Fruit fly (Drosophila melanogaster) whole organism, prepupa: ENCODE measurements around the gene Obp99b.

ENCODE experiments used
- CG11762 ChIP-seq: fragments of 200-800 bp; sonication (Bioruptor generic); optimal IDR thresholded peaks from 3 replicates; lab custom pipeline; 2016; ENCODE audit warnings: missing biosample characterization, missing genetic modification characterization; ENCODE audit not compliant: insufficient read depth
- CG6854 ChIP-seq: fragments of 200-800 bp; sonication (Bioruptor generic); optimal IDR thresholded peaks from 2 replicates; lab custom pipeline; 2017; ENCODE audit warnings: missing biosample characterization, mild to moderate bottlenecking, missing genetic modification characterization
- CG9139 ChIP-seq: fragments of 200-800 bp; sonication (Bioruptor generic); optimal IDR thresholded peaks from 3 replicates; lab custom pipeline; 2017; ENCODE audit warnings: missing biosample characterization, mild to moderate bottlenecking, missing genetic modification characterization
- Ets21C ChIP-seq: fragments of 200-800 bp; sonication (Bioruptor generic); optimal IDR thresholded peaks from 3 replicates; lab custom pipeline; 2016; ENCODE audit warnings: missing biosample characterization, missing genetic modification characterization
- Hr38 ChIP-seq: sonication (Bioruptor generic); optimal IDR thresholded peaks from 2 replicates; lab custom pipeline; 2016; ENCODE audit warnings: missing biosample characterization, missing genetic modification characterization
- Lpt ChIP-seq: fragments of 200-800 bp; sonication (Bioruptor generic); optimal IDR thresholded peaks from 3 replicates; lab custom pipeline; 2016; ENCODE audit warnings: missing biosample characterization, missing genetic modification characterization
- Sox102F ChIP-seq: fragments of 200-800 bp; sonication (Bioruptor generic); optimal IDR thresholded peaks from 2 replicates; lab custom pipeline; 2016; ENCODE audit warnings: missing biosample characterization, mild to moderate bottlenecking, missing genetic modification characterization
- Sox14 ChIP-seq: fragments of 200-800 bp; sonication (Bioruptor generic); optimal IDR thresholded peaks from 3 replicates; lab custom pipeline; 2016; ENCODE audit warnings: missing biosample characterization, missing genetic modification characterization
- dac ChIP-seq: fragments of 200-800 bp; sonication (Bioruptor generic); optimal IDR thresholded peaks from 2 replicates; lab custom pipeline; 2017; ENCODE audit warnings: missing biosample characterization, mild to moderate bottlenecking, missing genetic modification characterization

dm6 chr3R:29705789-29706303, 10.8 kb downstream of the Obp99b start:
- no peak for TF ChIP-seq dac (GFP tag; lab: Kevin White, UChicago)
- no peak for TF ChIP-seq Ets21C (GFP tag; lab: Kevin White, UChicago)
- no peak for TF ChIP-seq CG6854 (GFP tag; lab: Kevin White, UChicago)
- TF ChIP-seq Sox102F = no peak
- TF ChIP-seq CG11762 (GFP tag; lab: Kevin White, UChicago) = no peak
- TF ChIP-seq Hr38 (GFP tag; lab: Kevin White, UChicago) = no peak
- no peak for TF ChIP-seq CG9139 (GFP tag; lab: Kevin White, UChicago)
- no peak for TF ChIP-seq Lpt
- TF ChIP-seq Sox14 (GFP tag; lab: Kevin White, UChicago) = no peak
